Fruit fly (Drosophila melanogaster) whole organism: Measurements from ENCODE around the gene CG4168.

Source experiments
- CG8478 ChIP-seq: fragments of >200 bp; optimal IDR thresholded peaks from 2 replicates; lab custom pipeline; 2018; ENCODE audit warnings: inconsistent platforms
- Dll ChIP-seq: fragments of >200 bp; optimal IDR thresholded peaks from 2 replicates; lab custom pipeline; 2017
- EcR ChIP-seq, 2 experiments: fragments of >200 bp; optimal IDR thresholded peaks; 2 replicates each; lab custom pipeline; 2017; ENCODE audit warnings: missing biosample characterization in 2 of 2, missing genetic modification characterization in 2 of 2, missing genetic modification reagents in 2 of 2
- pan ChIP-seq: fragments of >200 bp; optimal IDR thresholded peaks from 2 replicates; lab custom pipeline; 2017
- psq ChIP-seq: fragments of >200 bp; optimal IDR thresholded peaks from 2 replicates; lab custom pipeline; 2017
- usp ChIP-seq: fragments of >200 bp; optimal IDR thresholded peaks from 2 replicates; lab custom pipeline; 2017; ENCODE audit warnings: missing biosample characterization, missing genetic modification characterization, mixed read lengths

Gene CG4168

dm6 chr2L:15118507-15118906 lies 81.8 kb downstream of the CG4168 start:
- TF ChIP-seq CG8478 (lab: Kevin White, UChicago) (no peak), psq (lab: Kevin White, UChicago) (no peak), usp (GFP tag; lab: Kevin White, UChicago) (no peak), pan (no peak), EcR (GFP tag; optimal IDR thresholded peaks at IDR 0.05; lab: Kevin White, UChicago) (no peak), Dll (lab: Kevin White, UChicago) (no peak)

dm6 chr2L:15117995-15118394 lies 82.3 kb downstream of the CG4168 start:
- TF ChIP-seq usp (GFP tag; lab: Kevin White, UChicago), result no peak
- TF ChIP-seq psq (lab: Kevin White, UChicago), result no peak
- TF ChIP-seq CG8478 (lab: Kevin White, UChicago), result no peak
- no peak for TF ChIP-seq Dll (lab: Kevin White, UChicago)
- no peak for TF ChIP-seq pan
- no peak for TF ChIP-seq EcR (GFP tag; optimal IDR thresholded peaks at IDR 0.05; lab: Kevin White, UChicago)

DNA sequence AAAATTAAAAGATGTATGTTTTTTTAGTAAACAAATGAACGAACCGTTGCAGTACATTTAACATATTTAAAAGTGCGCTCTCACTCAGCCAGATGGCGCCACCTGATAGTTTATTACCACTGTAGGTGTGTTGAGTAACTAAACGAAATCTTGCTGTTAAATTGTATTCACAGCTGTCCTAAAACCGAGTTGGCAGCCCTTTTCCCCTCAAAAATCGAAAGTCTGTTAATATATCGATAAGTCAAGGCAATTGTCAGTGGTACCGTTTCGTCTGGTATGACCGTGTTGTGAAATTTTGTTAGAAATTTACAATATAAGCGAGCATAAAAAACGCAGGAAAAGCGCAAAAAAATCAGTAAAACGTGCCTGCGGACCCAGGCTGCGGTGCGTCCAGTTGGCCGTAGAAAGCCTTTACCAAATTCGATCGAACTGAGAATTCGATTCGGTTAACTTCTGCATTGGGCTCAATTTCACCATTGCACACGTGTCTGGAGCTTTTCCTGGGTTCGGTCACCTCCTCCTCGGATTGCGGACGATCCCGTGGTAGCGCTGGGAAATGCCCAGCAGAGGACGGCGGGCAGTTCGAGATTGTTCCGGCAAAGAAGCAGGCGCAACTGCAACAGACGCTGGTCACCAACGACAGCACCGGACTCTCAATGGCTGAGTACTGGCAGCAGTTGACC lies 86.9 kb downstream of the CG4168 start, which contains the start of gene stc:
TSS of gene stc (plus strand) at position 247 of the 683 bp plus-strand sequence.
- no peak for TF ChIP-seq CG8478 (lab: Kevin White, UChicago)
- no peak for TF ChIP-seq Dll (lab: Kevin White, UChicago)
- no peak for TF ChIP-seq pan
- TF ChIP-seq psq (lab: Kevin White, UChicago), result no peak
- TF ChIP-seq EcR (GFP tag; optimal IDR thresholded peaks at IDR 0.05; lab: Kevin White, UChicago), result no peak
- no peak for TF ChIP-seq usp (GFP tag; lab: Kevin White, UChicago)
